Worm (Caenorhabditis elegans): ENCODE data around the gene elt-7.

DNA sequence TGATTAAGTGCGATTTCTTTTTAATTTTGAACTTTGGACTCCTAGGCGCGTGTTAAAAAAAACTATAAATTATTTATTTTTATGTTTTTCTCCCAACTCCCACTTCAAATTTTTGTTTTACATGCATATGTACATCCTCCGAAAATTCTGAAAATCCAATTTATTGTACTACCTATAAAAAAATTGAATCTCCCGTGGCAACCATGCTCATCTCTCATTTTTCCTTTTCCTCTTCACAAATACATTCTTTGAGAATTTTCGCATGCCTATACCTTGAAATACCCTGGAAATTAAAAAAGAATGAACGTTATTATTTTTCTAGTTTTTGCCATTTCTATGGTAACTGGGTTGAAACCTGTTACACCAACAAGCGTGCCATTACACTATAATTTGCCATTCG lies 18.4 kb downstream of the elt-7 start, which contains the start of gene R02F11.10:
- TF ChIP-seq ceh-13 (GFP tag; optimal IDR thresholded peaks at IDR 0.05) = no peak
- TF ChIP-seq ama-1 (optimal IDR thresholded peaks at IDR 0.05) = no peak
- TF ChIP-seq hnd-1 (tag; optimal IDR thresholded peaks at IDR 0.05) = no peak
- no peak for TF ChIP-seq flt-1 (GFP tag; IDR thresholded peaks at IDR 0.05)
- TF ChIP-seq hmg-4 (GFP tag; optimal IDR thresholded peaks at IDR 0.05) = no peak
- no peak for TF ChIP-seq aly-1 (tag; optimal IDR thresholded peaks at IDR 0.05)
- TF ChIP-seq F13C5.2 (tag; optimal IDR thresholded peaks at IDR 0.05) = no peak
- TF ChIP-seq ceh-36 (tag; optimal IDR thresholded peaks at IDR 0.05) = no peak
- no peak for TF ChIP-seq hmbx-1 (tag; optimal IDR thresholded peaks at IDR 0.05)
- TF ChIP-seq scrt-1 (GFP tag; IDR thresholded peaks at IDR 0.05) = no peak
- TF ChIP-seq B0310.2 (tag; optimal IDR thresholded peaks at IDR 0.05) = no peak
- no peak for TF ChIP-seq tbx-37 (GFP tag; conservative IDR thresholded peaks at IDR 0.05)
- no peak for TF ChIP-seq ets-7 (tag; optimal IDR thresholded peaks at IDR 0.05)
